Worm (Caenorhabditis elegans) whole organism, L4 larva: ENCODE results near the gene glp-1.

Experiments used
- arid-1 ChIP-seq: fragments of 200-800 bp; sonication (Bioruptor generic); conservative IDR thresholded peaks from 2 replicates; pipeline ENCODE4 v1.3.6; 2022; ENCODE audit warnings: missing genetic modification reagents, missing genetic modification characterization, missing compliant biosample characterization
- cey-2 ChIP-seq: sonication (generic microtip); optimal IDR thresholded peaks from 3 replicates; lab custom pipeline; 2017; ENCODE audit warnings: missing genetic modification characterization, mild to moderate bottlenecking, missing compliant biosample characterization, antibody characterized with exemption, borderline replicate concordance; ENCODE audit not compliant: insufficient read depth
- egl-27 ChIP-seq: sonication (generic microtip); optimal IDR thresholded peaks from 3 replicates; lab custom pipeline; 2017; ENCODE audit warnings: missing biosample characterization, missing genetic modification reagents, missing genetic modification characterization
- mdl-1 ChIP-seq, 2 experiments: fragments of 150-350 bp in 1 of 2; sonication (generic microtip) in 1 of 2; optimal IDR thresholded peaks; 2 replicates each; lab custom pipeline; 2014 to 2017; ENCODE audit warnings: missing biosample characterization in 2 of 2, missing genetic modification characterization in 2 of 2
- mep-1 ChIP-seq: fragments of 150-350 bp; sonication (generic microtip); optimal IDR thresholded peaks from 3 replicates; lab custom pipeline; 2014; ENCODE audit warnings: missing biosample characterization, missing genetic modification characterization
- mes-2 ChIP-seq: sonication (generic microtip); optimal IDR thresholded peaks from 2 replicates; lab custom pipeline; 2016; ENCODE audit warnings: missing genotype, mild to moderate bottlenecking, missing genetic modification characterization, missing compliant biosample characterization; ENCODE audit not compliant: poor library complexity, severe bottlenecking
- nhr-237 ChIP-seq: sonication (generic microtip); optimal IDR thresholded peaks from 2 replicates; lab custom pipeline; 2017; ENCODE audit warnings: missing biosample characterization, missing genetic modification characterization
- pqm-1 ChIP-seq: sonication (generic microtip); optimal IDR thresholded peaks from 2 replicates; lab custom pipeline; 2017; ENCODE audit warnings: missing biosample characterization, missing genetic modification characterization
- skn-1 ChIP-seq: fragments of 150-350 bp; optimal IDR thresholded peaks from 2 replicates; lab custom pipeline; 2014; ENCODE audit warnings: missing biosample characterization, missing genetic modification characterization
- snpc-4 ChIP-seq: fragments of 150-350 bp; optimal IDR thresholded peaks from 2 replicates; lab custom pipeline; 2014; ENCODE audit warnings: missing biosample characterization, missing genetic modification characterization
- tra-1 ChIP-seq: fragments of 200-800 bp; sonication (Bioruptor generic); IDR thresholded peaks from 2 replicates; pipeline ENCODE4 v1.3.6; 2022; ENCODE audit warnings: missing genetic modification reagents, missing genetic modification characterization, missing compliant biosample characterization
- ztf-11 ChIP-seq: fragments of 150-350 bp; optimal IDR thresholded peaks from 2 replicates; lab custom pipeline; 2014; ENCODE audit warnings: missing biosample characterization, missing genetic modification characterization

DNA sequence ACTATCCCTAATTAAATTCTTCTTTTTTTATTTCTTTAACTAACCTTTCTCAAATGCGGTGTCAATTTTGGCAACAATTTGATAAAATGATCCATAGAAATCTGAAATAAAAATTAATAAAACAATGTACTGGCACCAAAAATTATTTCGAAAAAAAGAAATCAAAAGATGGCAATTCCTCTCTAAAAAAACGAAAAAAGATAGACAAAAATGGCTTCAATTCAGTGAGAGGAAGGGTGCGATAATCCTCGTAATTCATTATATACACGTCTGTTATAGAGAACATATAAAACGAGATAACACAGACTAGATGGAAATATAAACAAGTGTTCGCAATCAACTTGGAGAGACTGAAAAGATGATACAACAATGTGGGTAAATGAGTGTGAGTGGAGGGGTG lies 46.2 kb upstream of the glp-1 start, which contains the start of gene R107.2:
- no peak for TF ChIP-seq cey-2 (tag; lab: Kevin White, UChicago)
- no peak for TF ChIP-seq mes-2
- no peak for TF ChIP-seq skn-1 (tag; lab: Kevin White, UChicago)
- TF ChIP-seq snpc-4, result no peak
- no peak for TF ChIP-seq arid-1
- TF ChIP-seq mep-1 (tag; lab: Kevin White, UChicago), result no peak
- TF ChIP-seq nhr-237, result no peak
- TF ChIP-seq pqm-1, result no peak
- TF ChIP-seq egl-27 (tag; lab: Kevin White, UChicago), result no peak
- no peak for TF ChIP-seq ztf-11 (tag; lab: Kevin White, UChicago)
- TF ChIP-seq mdl-1 (tag; optimal IDR thresholded peaks at IDR 0.05; lab: Kevin White, UChicago), result no peak
- no peak for TF ChIP-seq tra-1 (GFP tag; lab: Robert Waterston, UW)
